Fruit fly (Drosophila melanogaster): ENCODE data around the gene ppk.

dm6 chr2L:14355852-14356174 is 25.2 kb downstream of the ppk start:
- TF ChIP-seq Hr96 (GFP tag; optimal IDR thresholded peaks at IDR 0.05) (no peak), CG33017 (tag; optimal IDR thresholded peaks at IDR 0.05) (no peak), kay (GFP tag; ENCODE audit: borderline replicate concordance) (no peak), CG7045 (GFP tag; optimal IDR thresholded peaks at IDR 0.05) (no peak), bab1 (GFP tag; optimal IDR thresholded peaks at IDR 0.05) (no peak), CG7101 (tag; optimal IDR thresholded peaks at IDR 0.05) (no peak), CG12768 (GFP tag; optimal IDR thresholded peaks at IDR 0.05) (no peak), tj (GFP tag; optimal IDR thresholded peaks at IDR 0.05) (no peak)
